Worm (Caenorhabditis elegans) whole organism, L4 larva: ENCODE measurements around the gene vars-1.

Experiments used
- D1046.2 ChIP-seq: fragments of 200-800 bp; sonication (Bioruptor generic); IDR thresholded peaks from 2 replicates; pipeline ENCODE4 v1.3.6; 2022; ENCODE audit warnings: missing genetic modification characterization, missing compliant biosample characterization
- F10B5.3 ChIP-seq: sonication (generic microtip); optimal IDR thresholded peaks from 2 replicates; lab custom pipeline; 2016; ENCODE audit warnings: mild to moderate bottlenecking, missing genetic modification characterization, missing compliant biosample characterization
- F37D6.2 ChIP-seq: sonication (generic microtip); optimal IDR thresholded peaks from 2 replicates; lab custom pipeline; 2016; ENCODE audit warnings: mild to moderate bottlenecking, missing genetic modification characterization, missing compliant biosample characterization
- T20F7.1 ChIP-seq: fragments of 200-800 bp; sonication (Bioruptor generic); optimal IDR thresholded peaks from 2 replicates; lab custom pipeline; 2018; ENCODE audit warnings: mild to moderate bottlenecking, missing genetic modification characterization, missing compliant biosample characterization
- Y105C5A.15 ChIP-seq: fragments of 200-800 bp; sonication (Bioruptor generic); IDR thresholded peaks from 2 replicates; pipeline ENCODE4 v1.3.6; 2022; ENCODE audit warnings: missing genetic modification characterization, missing compliant biosample characterization
- Y48G9A.11 ChIP-seq: fragments of 200-800 bp; sonication (Bioruptor generic); IDR thresholded peaks from 2 replicates; pipeline ENCODE4 v1.3.6; 2022; ENCODE audit warnings: missing genetic modification reagents, missing genetic modification characterization, missing compliant biosample characterization
- Y5F2A.4 ChIP-seq: fragments of 200-800 bp; sonication (Bioruptor generic); optimal IDR thresholded peaks from 2 replicates; lab custom pipeline; 2018; ENCODE audit warnings: mild to moderate bottlenecking, missing genetic modification characterization, missing compliant biosample characterization
- Y75B8A.6 ChIP-seq: fragments of 200-800 bp; sonication (Bioruptor generic); IDR thresholded peaks from 2 replicates; pipeline ENCODE4 v1.3.6; 2022; ENCODE audit warnings: missing genetic modification reagents, missing genetic modification characterization, missing compliant biosample characterization
- ZK337.2 ChIP-seq: fragments of 200-800 bp; sonication (Bioruptor generic); IDR thresholded peaks from 2 replicates; pipeline ENCODE4 v1.3.6; 2022; ENCODE audit warnings: missing genetic modification reagents, missing genetic modification characterization, missing compliant biosample characterization
- ZK546.5 ChIP-seq, 2 experiments: sonication (generic microtip); optimal IDR thresholded peaks; 2 replicates each; lab custom pipeline; 2017; ENCODE audit warnings: missing biosample characterization in 2 of 2, missing genetic modification characterization in 2 of 2
- aha-1 ChIP-seq: fragments of 150-350 bp; peaks from one replicate; lab custom pipeline; 2014; ENCODE audit warnings: missing biosample characterization, missing genetic modification characterization
- ceh-20 ChIP-seq: fragments of 200-800 bp; sonication (Bioruptor generic); IDR thresholded peaks from 2 replicates; pipeline ENCODE4 v1.3.6; 2022; ENCODE audit warnings: missing genetic modification reagents, missing genetic modification characterization, missing compliant biosample characterization
- ceh-62 ChIP-seq: sonication (generic microtip); optimal IDR thresholded peaks from 2 replicates; lab custom pipeline; 2017; ENCODE audit warnings: missing biosample characterization, missing genetic modification characterization
- ceh-82 ChIP-seq: sonication (generic microtip); optimal IDR thresholded peaks from 2 replicates; lab custom pipeline; 2017; ENCODE audit warnings: missing biosample characterization, missing genetic modification characterization
- ces-1 ChIP-seq: fragments of 150-350 bp; sonication (generic microtip); optimal IDR thresholded peaks from 4 replicates; lab custom pipeline; 2014; ENCODE audit warnings: missing biosample characterization, missing genetic modification reagents, missing genetic modification characterization
- cey-2 ChIP-seq: sonication (generic microtip); optimal IDR thresholded peaks from 3 replicates; lab custom pipeline; 2017; ENCODE audit warnings: missing genetic modification characterization, mild to moderate bottlenecking, missing compliant biosample characterization, antibody characterized with exemption, borderline replicate concordance; ENCODE audit not compliant: insufficient read depth
- daf-16 ChIP-seq, 3 experiments: sonication (generic microtip); optimal IDR thresholded peaks; 2 replicates each; lab custom pipeline; 2016 to 2017; ENCODE audit warnings: missing genetic modification characterization in 3 of 3, missing genetic modification reagents in 3 of 3, mild to moderate bottlenecking in 2 of 3, missing compliant biosample characterization in 2 of 3, missing biosample characterization in 1 of 3, moderate library complexity in 1 of 3
- daf-19 ChIP-seq: fragments of 200-800 bp; sonication (Bioruptor generic); conservative IDR thresholded peaks from 2 replicates; pipeline ENCODE4 v1.3.6; 2022; ENCODE audit warnings: missing genetic modification characterization, missing compliant biosample characterization
- dmd-8 ChIP-seq: fragments of 200-800 bp; sonication (Bioruptor generic); IDR thresholded peaks from 2 replicates; pipeline ENCODE4 v1.3.6; 2022; ENCODE audit warnings: missing genetic modification characterization, missing compliant biosample characterization
- fkh-10 ChIP-seq: fragments of 150-350 bp; optimal IDR thresholded peaks from 2 replicates; lab custom pipeline; 2014; ENCODE audit warnings: missing biosample characterization, missing genetic modification reagents, missing genetic modification characterization
- hif-1 ChIP-seq, 2 experiments: sonication (generic microtip); optimal IDR thresholded peaks; 2 replicates each; lab custom pipeline; 2016 to 2017; ENCODE audit warnings: missing compliant biosample characterization in 2 of 2, missing genetic modification characterization in 2 of 2, missing genetic modification reagents in 2 of 2, missing genotype in 2 of 2, mild to moderate bottlenecking in 1 of 2
- hlh-11 ChIP-seq: fragments of 200-800 bp; sonication (Bioruptor generic); optimal IDR thresholded peaks from 2 replicates; lab custom pipeline; 2018; ENCODE audit warnings: mild to moderate bottlenecking, missing genetic modification characterization, missing compliant biosample characterization
- hmg-1.1 ChIP-seq: fragments of 200-800 bp; sonication (Bioruptor generic); IDR thresholded peaks from 2 replicates; pipeline ENCODE4 v1.3.6; 2022; ENCODE audit warnings: missing genetic modification reagents, missing genetic modification characterization, missing compliant biosample characterization
- lin-13 ChIP-seq: fragments of 150-350 bp; optimal IDR thresholded peaks from 2 replicates; lab custom pipeline; 2014; ENCODE audit warnings: missing biosample characterization, missing genetic modification reagents, missing genetic modification characterization
- lir-3 ChIP-seq: sonication (generic microtip); optimal IDR thresholded peaks from 2 replicates; lab custom pipeline; 2016; ENCODE audit warnings: mild to moderate bottlenecking, missing genetic modification characterization, missing compliant biosample characterization
- lsy-2 ChIP-seq, 2 experiments: fragments of 150-350 bp in 1 of 2; sonication (generic microtip) in 1 of 2; optimal IDR thresholded peaks; 2 replicates each; lab custom pipeline; 2014 to 2017; ENCODE audit warnings: missing biosample characterization in 2 of 2, missing genetic modification characterization in 2 of 2
- mep-1 ChIP-seq: fragments of 150-350 bp; sonication (generic microtip); optimal IDR thresholded peaks from 3 replicates; lab custom pipeline; 2014; ENCODE audit warnings: missing biosample characterization, missing genetic modification characterization
- mxl-2 ChIP-seq: fragments of 200-800 bp; sonication (Bioruptor generic); conservative IDR thresholded peaks from 2 replicates; pipeline ENCODE4 v1.3.6; 2022; ENCODE audit warnings: missing genetic modification reagents, missing genetic modification characterization, missing compliant biosample characterization
- mxl-3 ChIP-seq: fragments of 200-800 bp; sonication (Bioruptor generic); optimal IDR thresholded peaks from 2 replicates; lab custom pipeline; 2018; ENCODE audit warnings: mild to moderate bottlenecking, missing genetic modification characterization, missing compliant biosample characterization
- nhr-10 ChIP-seq: fragments of 150-350 bp; optimal IDR thresholded peaks from 2 replicates; lab custom pipeline; 2014; ENCODE audit warnings: missing biosample characterization, missing genetic modification characterization
- nhr-102 ChIP-seq: sonication (generic microtip); optimal IDR thresholded peaks from 2 replicates; lab custom pipeline; 2016; ENCODE audit warnings: mild to moderate bottlenecking, missing genetic modification characterization, moderate library complexity, missing compliant biosample characterization
- nhr-11 ChIP-seq: fragments of 150-350 bp; optimal IDR thresholded peaks from 2 replicates; lab custom pipeline; 2014; ENCODE audit warnings: missing biosample characterization, missing genetic modification characterization
- nhr-42 ChIP-seq: fragments of 200-800 bp; sonication (Bioruptor generic); IDR thresholded peaks from 2 replicates; pipeline ENCODE4 v1.3.6; 2022; ENCODE audit warnings: missing genetic modification characterization, missing compliant biosample characterization
- nhr-77 ChIP-seq: fragments of 150-350 bp; optimal IDR thresholded peaks from 2 replicates; lab custom pipeline; 2014; ENCODE audit warnings: missing biosample characterization, missing genetic modification characterization
- pha-4 ChIP-seq, 2 experiments: fragments of 150-350 bp in 1 of 2; fragments of 200-800 bp in 1 of 2; sonication (Bioruptor generic) in 1 of 2; IDR thresholded peaks in 1 of 2; optimal IDR thresholded peaks in 1 of 2; 2 replicates each; pipeline versions ENCODE4 v1.3.6 to Lab custom; 2014 to 2022; ENCODE audit warnings: missing genetic modification characterization in 2 of 2, missing genetic modification reagents in 2 of 2, missing biosample characterization in 1 of 2, missing compliant biosample characterization in 1 of 2
- php-3 ChIP-seq: fragments of 200-800 bp; sonication (Bioruptor generic); IDR thresholded peaks from 2 replicates; pipeline ENCODE4 v1.3.6; 2022; ENCODE audit warnings: missing genetic modification reagents, missing genetic modification characterization, missing compliant biosample characterization
- rbr-2 ChIP-seq: sonication (generic microtip); optimal IDR thresholded peaks from 2 replicates; lab custom pipeline; 2016; ENCODE audit warnings: missing genotype, missing genetic modification characterization, missing compliant biosample characterization
- unc-130 ChIP-seq: sonication (generic microtip); optimal IDR thresholded peaks from 2 replicates; lab custom pipeline; 2016; ENCODE audit warnings: missing genetic modification reagents, missing genetic modification characterization, missing compliant biosample characterization
- unc-62 ChIP-seq, 3 experiments: fragments of 150-350 bp in 1 of 3; sonication (generic microtip); optimal IDR thresholded peaks in 2 of 3; peaks in 1 of 3; 1 replicate in 1 of 3; 2 replicates in 2 of 3; lab custom pipeline; 2014 to 2017; ENCODE audit warnings: missing biosample characterization in 3 of 3, missing genetic modification characterization in 3 of 3, missing genetic modification reagents in 3 of 3, missing genotype in 1 of 3
- zfp-3 ChIP-seq: fragments of 200-800 bp; sonication (Bioruptor generic); conservative IDR thresholded peaks from 2 replicates; pipeline ENCODE4 v1.3.6; 2022; ENCODE audit warnings: missing genetic modification reagents, missing genetic modification characterization, missing compliant biosample characterization
- ztf-11 ChIP-seq: fragments of 150-350 bp; optimal IDR thresholded peaks from 2 replicates; lab custom pipeline; 2014; ENCODE audit warnings: missing biosample characterization, missing genetic modification characterization
- ztf-7 ChIP-seq: fragments of 150-350 bp; optimal IDR thresholded peaks from 2 replicates; lab custom pipeline; 2014; ENCODE audit warnings: missing biosample characterization, missing genetic modification characterization

The vars-1 gene

ce11 chrV:8028825-8029489 is 2.3 kb upstream of the vars-1 start, which contains the start of gene oma-2 (continued):
- TF ChIP-seq unc-62 (GFP tag; optimal IDR thresholded peaks at IDR 0.05 in 1 of 2; lab: Kevin White, UChicago) (no peak), unc-62 (tag; optimal IDR thresholded peaks at IDR 0.05; lab: Kevin White, UChicago) (no peak), mep-1 (tag; lab: Kevin White, UChicago) (no peak), zfp-3 (no peak), nhr-77 (tag; lab: Kevin White, UChicago) (no peak), nhr-10 (no peak), hlh-11 (no peak), nhr-42 (GFP tag; lab: Robert Waterston, UW) (no peak)

ce11 chrV:8034811-8035210 is 3.6 kb downstream of the vars-1 start, which contains the start of gene algn-12:
TSS of gene algn-12 (plus strand) at chrV:8035111.
- no peak for TF ChIP-seq aha-1
- TF ChIP-seq ZK546.5 (tag; optimal IDR thresholded peaks at IDR 0.05; lab: Kevin White, UChicago): no peak
- TF ChIP-seq F10B5.3 (tag; lab: Kevin White, UChicago): no peak
- no peak for TF ChIP-seq fkh-10 (GFP tag; lab: Kevin White, UChicago)
- no peak for TF ChIP-seq Y48G9A.11 (GFP tag; lab: Robert Waterston, UW)
- no peak for TF ChIP-seq rbr-2
- no peak for TF ChIP-seq ztf-7 (tag; lab: Kevin White, UChicago)
- TF ChIP-seq, all 104 proteins: peak for 0

- TF ChIP-seq ceh-62 (no peak), rbr-2 (no peak), ceh-20 (GFP tag; lab: Robert Waterston, UW) (no peak), lsy-2 (tag; optimal IDR thresholded peaks at IDR 0.05; lab: Kevin White, UChicago) (no peak), D1046.2 (no peak), Y105C5A.15 (no peak), ZK546.5 (tag; optimal IDR thresholded peaks at IDR 0.05; lab: Kevin White, UChicago) (no peak), hif-1 (tag; optimal IDR thresholded peaks at IDR 0.05; lab: Kevin White, UChicago) (no peak), php-3 (GFP tag; lab: Robert Waterston, UW) (no peak), fkh-10 (GFP tag; lab: Kevin White, UChicago) (no peak), F37D6.2 (tag; lab: Kevin White, UChicago) (no peak)
- TF ChIP-seq, all 104 proteins: peak for 0
These were observed 4.7 kb downstream of the vars-1 start, which contains the start of gene ZC513.14 for ce11 chrV:8035947-8036346. TSS of gene ZC513.14 (minus strand) at chrV:8036047.

- TF ChIP-seq ztf-11 (tag; lab: Kevin White, UChicago) (no peak), lir-3 (tag; lab: Kevin White, UChicago) (no peak), mxl-3 (no peak), hmg-1.1 (GFP tag; lab: Robert Waterston, UW) (no peak), mep-1 (tag; lab: Kevin White, UChicago) (peak; percentile 79), hif-1 (tag; optimal IDR thresholded peaks at IDR 0.05; lab: Kevin White, UChicago) (no peak), ztf-7 (tag; lab: Kevin White, UChicago) (no peak), ceh-62 (no peak), dmd-8 (GFP tag; lab: Robert Waterston, UW) (no peak), cey-2 (tag; lab: Kevin White, UChicago) (no peak), Y5F2A.4 (GFP tag; lab: Kevin White, UChicago) (no peak), T20F7.1 (GFP tag; lab: Kevin White, UChicago) (no peak), lin-13 (GFP tag; lab: Kevin White, UChicago) (no peak), daf-19 (GFP tag; lab: Robert Waterston, UW) (no peak), mxl-2 (no peak), ces-1 (GFP tag; lab: Kevin White, UChicago) (no peak), nhr-102 (tag; lab: Kevin White, UChicago) (peak; percentile 44), nhr-11 (no peak), Y75B8A.6 (GFP tag; lab: Robert Waterston, UW) (no peak), ceh-82 (tag; lab: Kevin White, UChicago) (no peak), D1046.2 (no peak), nhr-42 (GFP tag; lab: Robert Waterston, UW) (no peak), pha-4 (GFP tag; IDR thresholded peaks at IDR 0.05; lab: Robert Waterston, UW) (0 out of 2 replicates have a peak, but pooled peaks have one; percentile 9), pha-4 (tag; optimal IDR thresholded peaks at IDR 0.05; lab: Kevin White, UChicago) (no peak), daf-16 (GFP tag; optimal IDR thresholded peaks at IDR 0.05; lab: Kevin White, UChicago) (no peak), daf-16 (tag; optimal IDR thresholded peaks at IDR 0.05; lab: Kevin White, UChicago) (no peak), unc-130 (no peak), ZK546.5 (tag; optimal IDR thresholded peaks at IDR 0.05; lab: Kevin White, UChicago) (no peak), ZK337.2 (GFP tag; lab: Robert Waterston, UW) (no peak), Y48G9A.11 (GFP tag; lab: Robert Waterston, UW) (no peak)
These were observed 7.9 kb downstream of the vars-1 start for ce11 chrV:8039085-8039525.
